Fruit fly (Drosophila melanogaster): ENCODE results near the gene CG8500.

Gene CG8500

dm6 chr3R:9759360-9760191 is 24.9 kb upstream of the CG8500 start, which contains the start of gene Mpi (continued):
- TF ChIP-seq H2.0 (GFP tag; IDR thresholded peaks at IDR 0.05), result no peak
- TF ChIP-seq salm (tag; optimal IDR thresholded peaks at IDR 0.05), result peak; percentile 41
- TF ChIP-seq CG17361 (GFP tag; IDR thresholded peaks at IDR 0.05), result no peak; the same call in 1 of the 3 replicates
- TF ChIP-seq ham (GFP tag; IDR thresholded peaks at IDR 0.05), result no peak
- TF ChIP-seq BEAF-32 (GFP tag; optimal IDR thresholded peaks at IDR 0.05), result peak; percentile 67
- TF ChIP-seq klu (GFP tag; IDR thresholded peaks at IDR 0.05), result no peak
- peak; percentile 18 for TF ChIP-seq CG1233 (GFP tag; optimal IDR thresholded peaks at IDR 0.05)
- TF ChIP-seq cg (GFP tag; optimal IDR thresholded peaks at IDR 0.05), result no peak
- no peak for TF ChIP-seq Hmx (GFP tag; optimal IDR thresholded peaks at IDR 0.05)
- TF ChIP-seq CG16813 (GFP tag; IDR thresholded peaks at IDR 0.05; ENCODE audit: partially characterized antibody), result peak; percentile 52; the same call in 1 of the 3 replicates
- TF ChIP-seq Nf-YA (GFP tag; IDR thresholded peaks at IDR 0.05), result no peak
- TF ChIP-seq CG11085 (GFP tag; IDR thresholded peaks at IDR 0.05), result no peak
- TF ChIP-seq CG13775 (GFP tag; optimal IDR thresholded peaks at IDR 0.05), result no peak
- peak; percentile 100 for TF ChIP-seq D19A (tag; optimal IDR thresholded peaks at IDR 0.05)
- TF ChIP-seq PHDP (tag; optimal IDR thresholded peaks at IDR 0.05), result no peak
- no peak for TF ChIP-seq ewg (GFP tag; optimal IDR thresholded peaks at IDR 0.05)
- no peak for TF ChIP-seq fru (optimal IDR thresholded peaks at IDR 0.05)
- TF ChIP-seq Lpt (GFP tag; optimal IDR thresholded peaks at IDR 0.05), result no peak
- TF ChIP-seq Stat92E (GFP tag; optimal IDR thresholded peaks at IDR 0.05), result peak in 1 of 3 experiments; percentile 49
- TF ChIP-seq CG10431 (GFP tag; optimal IDR thresholded peaks at IDR 0.05), result no peak
- TF ChIP-seq wek (GFP tag; optimal IDR thresholded peaks at IDR 0.05), result peak; percentile 12
- TF ChIP-seq z (GFP tag; IDR thresholded peaks at IDR 0.05), result no peak
- no peak for TF ChIP-seq CG7839 (tag; optimal IDR thresholded peaks at IDR 0.05)
- peak; percentile 21 for TF ChIP-seq Hand (GFP tag; optimal IDR thresholded peaks at IDR 0.05)
- TF ChIP-seq BtbVII (GFP tag; optimal IDR thresholded peaks at IDR 0.05), result no peak
- peak; percentile 19 for TF ChIP-seq fd96Cb (tag; optimal IDR thresholded peaks at IDR 0.05)
- no peak for TF ChIP-seq Side (GFP tag; optimal IDR thresholded peaks at IDR 0.05)
- TF ChIP-seq gem (tag; optimal IDR thresholded peaks at IDR 0.05), result no peak
- TF ChIP-seq eyg (GFP tag; optimal IDR thresholded peaks at IDR 0.05), result no peak
- TF ChIP-seq cwo (GFP tag; optimal IDR thresholded peaks at IDR 0.05), result no peak
- TF ChIP-seq kay (GFP tag; optimal IDR thresholded peaks at IDR 0.05), result no peak
- TF ChIP-seq HHEX (GFP tag; optimal IDR thresholded peaks at IDR 0.05), result no peak
- no peak for TF ChIP-seq pan (optimal IDR thresholded peaks at IDR 0.05)
- peak in 1 of 2 experiments; percentile 28 for TF ChIP-seq pan (GFP tag; optimal IDR thresholded peaks at IDR 0.05 in 1 of 2, IDR thresholded peaks at IDR 0.05 in 1 of 2)
- no peak for TF ChIP-seq CG15269 (tag; optimal IDR thresholded peaks at IDR 0.05)
- no peak for TF ChIP-seq Ets65A (GFP tag)
- TF ChIP-seq oc (tag; optimal IDR thresholded peaks at IDR 0.05), result no peak
- TF ChIP-seq chn (GFP tag; optimal IDR thresholded peaks at IDR 0.05), result no peak
- no peak for TF ChIP-seq Hr39 (optimal IDR thresholded peaks at IDR 0.05)
- peak; percentile 46; the same call in 1 of the 2 replicates for TF ChIP-seq E2f2 (GFP tag; IDR thresholded peaks at IDR 0.05)
- TF ChIP-seq Myb (GFP tag; optimal IDR thresholded peaks at IDR 0.05), result no peak
- peak; percentile 6 for TF ChIP-seq CG9797 (GFP tag; optimal IDR thresholded peaks at IDR 0.05)
- no peak for TF ChIP-seq run (tag; optimal IDR thresholded peaks at IDR 0.05)
- TF ChIP-seq Aef1 (GFP tag; IDR thresholded peaks at IDR 0.05), result no peak
- TF ChIP-seq crol (GFP tag; IDR thresholded peaks at IDR 0.05), result no peak
- peak; percentile 18 for TF ChIP-seq Dp (GFP tag; optimal IDR thresholded peaks at IDR 0.05)
- peak; percentile 75 for TF ChIP-seq Med (GFP tag)
- TF ChIP-seq CG17912 (GFP tag; optimal IDR thresholded peaks at IDR 0.05), result no peak
- no peak for TF ChIP-seq CG12155 (GFP tag; optimal IDR thresholded peaks at IDR 0.05)
- no peak for TF ChIP-seq CG18262 (tag; optimal IDR thresholded peaks at IDR 0.05)

Measured in whole organism, embryonic.